Worm (Caenorhabditis elegans): ENCODE results near the gene csa-1.

The csa-1 gene

DNA sequence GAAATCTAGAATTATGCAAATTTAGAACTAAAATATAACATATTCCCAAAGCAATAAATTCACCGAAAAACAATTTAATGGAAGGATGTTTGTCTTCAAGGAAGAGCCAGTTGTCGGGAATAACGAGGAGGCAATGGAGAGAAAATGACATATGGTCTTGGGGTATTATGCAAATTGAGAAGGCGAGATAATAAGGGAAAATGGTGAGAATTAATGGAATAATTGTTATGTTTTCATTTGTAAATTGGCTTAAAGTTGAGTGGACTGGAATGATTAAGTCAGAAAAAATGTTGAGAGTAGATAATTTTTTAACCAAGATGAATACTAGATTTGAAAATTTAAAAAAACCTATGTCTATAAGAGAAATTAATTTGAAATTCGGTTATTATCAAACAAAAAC lies 14.7 kb downstream of the csa-1 start:
- no peak for TF ChIP-seq dao-5 (tag; optimal IDR thresholded peaks at IDR 0.05)

ce11 chrII:9303545-9303944 lies 16.0 kb downstream of the csa-1 start:
- TF ChIP-seq him-1 (tag; optimal IDR thresholded peaks at IDR 0.05) (no peak), dao-5 (tag; optimal IDR thresholded peaks at IDR 0.05) (no peak), W03F9.2 (tag; optimal IDR thresholded peaks at IDR 0.05) (no peak)

- TF ChIP-seq dao-5 (tag; optimal IDR thresholded peaks at IDR 0.05) (no peak), him-1 (tag; optimal IDR thresholded peaks at IDR 0.05) (no peak), W03F9.2 (tag; optimal IDR thresholded peaks at IDR 0.05) (no peak)
Measured at ce11 chrII:9301065-9301464, 18.5 kb downstream of the csa-1 start.

ce11 chrII:9299679-9300078 lies 19.8 kb downstream of the csa-1 start:
- TF ChIP-seq W03F9.2 (tag; optimal IDR thresholded peaks at IDR 0.05) (no peak), dao-5 (tag; optimal IDR thresholded peaks at IDR 0.05) (no peak)

DNA sequence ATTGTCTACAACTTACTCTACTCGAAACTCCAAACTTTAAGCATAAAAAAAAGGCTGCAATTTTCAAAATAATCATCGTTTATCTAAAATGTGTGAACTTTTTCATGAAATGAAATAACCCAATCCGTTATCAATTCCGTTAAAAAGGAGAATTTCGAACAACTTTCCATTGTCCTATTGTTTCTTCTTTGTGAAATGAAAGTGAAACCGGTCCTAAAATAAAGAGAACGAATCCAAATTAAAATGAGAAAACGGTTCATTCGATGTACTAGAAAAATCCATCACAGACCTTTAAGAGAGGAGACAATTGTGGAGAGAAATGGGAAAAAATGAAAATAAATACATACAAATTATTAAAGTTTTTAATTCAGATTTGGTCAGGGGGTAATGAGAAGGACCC lies 23.8 kb downstream of the csa-1 start, which contains the start of gene C01G6.9:
C01G6.9 (minus strand) TSS at position 141 of the 400 bp plus-strand sequence.
- no peak for TF ChIP-seq W03F9.2 (tag; optimal IDR thresholded peaks at IDR 0.05)
- no peak for TF ChIP-seq him-1 (tag; optimal IDR thresholded peaks at IDR 0.05)
- no peak for TF ChIP-seq dao-5 (tag; optimal IDR thresholded peaks at IDR 0.05)

DNA sequence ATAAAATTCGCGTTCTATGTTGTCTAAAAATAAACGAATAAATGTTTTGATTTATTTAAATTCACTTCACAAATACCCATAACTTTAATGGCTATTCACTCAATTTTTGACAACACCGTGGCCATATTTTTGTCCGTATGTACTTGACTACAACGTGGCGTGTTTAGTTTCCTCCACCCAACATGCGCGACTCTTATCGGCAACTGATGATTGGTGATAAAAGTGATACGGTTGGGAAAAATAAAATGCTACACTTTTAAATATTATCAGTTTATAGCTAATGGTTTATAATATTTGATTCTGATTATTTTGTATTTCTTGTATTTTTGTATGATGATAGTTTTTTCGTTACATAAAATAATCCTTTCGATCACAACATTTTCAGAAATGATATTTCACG lies 27.9 kb downstream of the csa-1 start, which contains the start of gene acs-7:
acs-7 (plus strand) TSS at position 386 of the 400 bp plus-strand sequence.
- no peak for TF ChIP-seq him-1 (tag; optimal IDR thresholded peaks at IDR 0.05)
- no peak for TF ChIP-seq W03F9.2 (tag; optimal IDR thresholded peaks at IDR 0.05)
- no peak for TF ChIP-seq dao-5 (tag; optimal IDR thresholded peaks at IDR 0.05)

DNA sequence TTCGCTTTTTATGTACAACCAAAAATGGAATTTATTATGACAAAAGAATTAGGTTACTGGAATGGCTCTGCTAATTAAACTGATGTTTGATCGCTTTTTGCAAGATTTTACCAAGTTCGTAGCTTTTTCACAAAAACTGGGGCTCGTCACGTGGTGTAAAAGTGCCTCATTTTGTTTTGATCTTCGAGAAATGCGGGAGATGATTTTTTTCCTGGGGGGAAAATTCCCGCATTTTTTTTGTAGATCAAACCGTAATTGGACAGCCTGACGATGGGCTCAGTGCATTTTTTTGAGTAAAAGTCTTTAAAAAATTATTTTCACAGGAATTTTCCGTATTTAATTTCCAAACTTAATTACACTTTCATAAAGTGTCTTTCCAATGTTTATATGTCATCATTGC lies 30.4 kb downstream of the csa-1 start:
- no peak for TF ChIP-seq him-1 (tag; optimal IDR thresholded peaks at IDR 0.05)
- TF ChIP-seq W03F9.2 (tag; optimal IDR thresholded peaks at IDR 0.05): no peak
- no peak for TF ChIP-seq dao-5 (tag; optimal IDR thresholded peaks at IDR 0.05)

- TF ChIP-seq dao-5 (tag; optimal IDR thresholded peaks at IDR 0.05) (no peak), W03F9.2 (tag; optimal IDR thresholded peaks at IDR 0.05) (peak; percentile 25), him-1 (tag; optimal IDR thresholded peaks at IDR 0.05) (no peak)
Measured at ce11 chrII:9285171-9286025, 34.1 kb downstream of the csa-1 start, which contains the start of gene mtrr-1. Gene mtrr-1, plus strand, starts transcription at chrII:9285975.

DNA sequence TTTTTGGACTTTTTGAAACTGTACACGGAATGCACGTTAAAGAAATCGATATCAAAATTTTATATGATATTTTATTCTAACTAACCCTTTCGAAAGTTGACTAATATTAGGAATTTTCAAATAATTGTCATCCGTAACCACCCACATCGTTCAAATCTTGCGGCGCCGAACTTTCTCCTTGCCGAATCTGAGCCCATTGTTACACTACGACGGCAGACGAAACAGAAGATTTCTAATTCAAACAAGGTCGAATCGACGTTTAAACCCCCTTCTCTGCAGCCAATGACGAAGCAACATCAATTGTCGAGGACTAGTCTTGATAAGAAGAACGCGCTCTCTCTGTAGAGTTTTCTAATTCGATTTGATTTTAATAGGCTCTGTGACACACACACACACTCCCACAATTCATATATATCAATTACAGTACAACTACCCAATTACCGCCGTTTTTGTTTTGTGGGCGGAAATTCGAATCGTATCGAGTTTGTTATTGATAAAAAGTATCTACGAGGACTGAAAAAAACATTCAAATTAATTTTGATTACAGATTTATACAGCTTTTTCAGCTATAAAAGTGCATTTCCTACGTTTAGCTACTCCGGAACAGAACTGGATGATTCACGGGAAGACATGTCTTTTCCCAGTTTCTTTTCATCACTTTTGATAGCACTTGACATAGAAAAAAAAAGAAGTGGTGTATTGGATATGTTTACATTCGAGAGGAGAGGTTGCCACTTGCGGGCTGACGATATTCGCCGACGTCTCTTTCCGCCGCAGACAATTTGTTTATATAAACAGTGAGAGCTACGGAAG lies 35.0 kb downstream of the csa-1 start:
- TF ChIP-seq W03F9.2 (tag; optimal IDR thresholded peaks at IDR 0.05): no peak
- no peak for TF ChIP-seq him-1 (tag; optimal IDR thresholded peaks at IDR 0.05)
- TF ChIP-seq dao-5 (tag; optimal IDR thresholded peaks at IDR 0.05): no peak

- TF ChIP-seq W03F9.2 (tag; optimal IDR thresholded peaks at IDR 0.05): peak; percentile 30
- no peak for TF ChIP-seq dao-5 (tag; optimal IDR thresholded peaks at IDR 0.05)
Measured at ce11 chrII:9283668-9284357, 35.7 kb downstream of the csa-1 start.

DNA sequence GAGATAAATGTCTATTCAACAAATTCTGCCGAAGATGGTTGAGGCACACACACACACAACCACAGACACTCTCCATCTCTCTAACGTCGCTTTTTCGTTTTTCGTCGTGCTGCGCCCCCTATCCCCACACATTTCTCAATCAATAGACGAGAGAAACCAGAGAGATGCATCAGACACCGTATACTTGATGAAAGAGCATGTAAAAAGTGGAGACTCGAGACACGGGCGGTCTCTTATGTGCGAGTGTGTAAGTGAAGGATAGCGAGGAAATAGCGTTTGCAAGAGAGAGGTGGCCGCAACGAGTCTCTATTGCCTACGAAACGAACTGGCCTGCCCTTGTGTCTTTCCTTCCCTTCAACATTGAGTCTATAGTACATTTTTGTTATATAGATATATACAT lies 36.7 kb downstream of the csa-1 start:
- TF ChIP-seq him-1 (tag; optimal IDR thresholded peaks at IDR 0.05) (peak; percentile 72), W03F9.2 (tag; optimal IDR thresholded peaks at IDR 0.05) (peak; percentile 53), dao-5 (tag; optimal IDR thresholded peaks at IDR 0.05) (peak; percentile 70)

- TF ChIP-seq W03F9.2 (tag; optimal IDR thresholded peaks at IDR 0.05): no peak
- TF ChIP-seq dao-5 (tag; optimal IDR thresholded peaks at IDR 0.05): no peak
- TF ChIP-seq him-1 (tag; optimal IDR thresholded peaks at IDR 0.05): no peak
Measured at ce11 chrII:9282065-9282464, 37.5 kb downstream of the csa-1 start.

DNA sequence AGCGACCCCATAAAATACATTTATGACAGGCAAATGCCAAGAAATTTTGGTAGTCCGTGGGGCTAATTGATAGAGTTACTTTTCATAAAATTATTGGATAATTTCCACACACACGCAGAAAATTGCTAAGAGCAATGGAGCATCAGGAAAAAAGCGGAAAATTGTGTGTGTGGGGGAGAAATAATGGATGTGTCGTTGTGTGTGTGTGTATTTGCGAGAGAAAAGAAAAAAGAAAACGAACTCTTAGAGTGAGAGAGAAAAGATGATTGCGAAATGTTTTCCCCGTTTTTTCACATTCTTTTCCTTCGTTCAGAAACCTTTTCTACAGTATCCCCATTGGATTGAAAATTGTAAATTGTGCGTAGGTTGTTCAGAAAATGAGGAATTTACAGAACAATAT lies 37.9 kb downstream of the csa-1 start:
- TF ChIP-seq dao-5 (tag; optimal IDR thresholded peaks at IDR 0.05) (no peak), him-1 (tag; optimal IDR thresholded peaks at IDR 0.05) (no peak)

DNA sequence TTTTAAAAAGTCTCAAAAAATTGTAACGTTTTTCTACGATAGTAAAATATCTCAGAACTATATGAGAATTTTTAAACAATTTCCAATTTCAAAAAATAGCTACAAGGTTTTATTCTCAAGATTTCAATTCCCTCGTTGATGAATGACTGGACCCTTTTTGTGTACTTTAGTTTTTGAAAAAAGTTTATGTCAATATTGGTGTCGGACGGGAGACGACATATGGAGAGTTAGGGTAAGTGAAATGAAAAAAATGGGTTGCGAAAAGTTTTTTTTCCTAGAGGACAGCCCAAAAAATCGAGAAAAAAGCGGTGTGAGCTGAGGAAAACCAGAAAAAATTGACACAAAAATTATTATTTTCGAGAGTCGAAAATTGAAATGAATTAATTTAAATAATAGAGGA lies 38.7 kb downstream of the csa-1 start:
- TF ChIP-seq him-1 (tag; optimal IDR thresholded peaks at IDR 0.05): no peak

All from whole organism, L4/young adult.